Worm (Caenorhabditis elegans): Measurements from ENCODE around the gene W03F8.6.

DNA sequence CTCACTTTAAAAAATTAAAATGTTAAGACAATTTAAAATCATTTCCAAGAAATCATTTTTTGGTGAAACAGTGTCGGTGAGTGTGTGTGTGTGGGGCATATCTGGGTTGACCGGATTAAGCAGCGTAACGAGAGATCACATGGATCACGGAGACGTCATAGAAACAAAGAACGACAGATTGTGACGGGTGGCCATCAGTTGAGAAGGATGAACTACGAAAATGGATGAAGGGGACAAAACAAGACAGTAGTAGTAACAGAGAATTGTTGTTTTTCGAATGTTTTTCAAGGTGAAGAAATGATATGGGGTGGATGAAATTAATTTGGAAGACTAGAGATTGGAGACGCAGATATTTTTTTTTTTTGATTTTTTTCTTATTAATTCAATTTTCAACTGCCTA, 49.9 kb downstream of the W03F8.6 start:
- TF ChIP-seq zag-1 (tag; optimal IDR thresholded peaks at IDR 0.05): no peak
- no peak for TF ChIP-seq fkh-10 (GFP tag; optimal IDR thresholded peaks at IDR 0.05)
